Worm (Caenorhabditis elegans) whole organism, L2 larva: Measurements from ENCODE around the gene pmt-1.

Experiments
- C34F6.9 ChIP-seq: fragments of 150-350 bp; optimal IDR thresholded peaks from 2 replicates; lab custom pipeline; 2014; ENCODE audit warnings: missing biosample characterization, missing genetic modification characterization
- F13H6.1 ChIP-seq: sonication (generic microtip); optimal IDR thresholded peaks from 2 replicates; lab custom pipeline; 2016; ENCODE audit warnings: missing genetic modification characterization, missing compliant biosample characterization
- R02D3.7 ChIP-seq: fragments of 150-350 bp; optimal IDR thresholded peaks from 2 replicates; lab custom pipeline; 2014; ENCODE audit warnings: missing biosample characterization, missing genetic modification characterization
- Y55F3AM.14 ChIP-seq: fragments of 200-800 bp; sonication (Bioruptor generic); optimal IDR thresholded peaks from 2 replicates; lab custom pipeline; 2018; ENCODE audit warnings: mild to moderate bottlenecking, missing genetic modification characterization, missing compliant biosample characterization
- ZK546.5 ChIP-seq: sonication (generic microtip); optimal IDR thresholded peaks from 2 replicates; lab custom pipeline; 2017; ENCODE audit warnings: missing biosample characterization, missing genetic modification characterization
- alr-1 ChIP-seq: fragments of 150-350 bp; optimal IDR thresholded peaks from 2 replicates; lab custom pipeline; 2014; ENCODE audit warnings: missing biosample characterization, missing genetic modification characterization
- aly-2 ChIP-seq: fragments of 150-350 bp; optimal IDR thresholded peaks from 2 replicates; lab custom pipeline; 2014; ENCODE audit warnings: missing biosample characterization, missing genetic modification characterization
- ama-1 ChIP-seq: fragments of 150-350 bp; optimal IDR thresholded peaks from 2 replicates; lab custom pipeline; 2018; ENCODE audit warnings: inconsistent platforms
- blmp-1 ChIP-seq: sonication (generic microtip); optimal IDR thresholded peaks from 2 replicates; lab custom pipeline; 2017; ENCODE audit warnings: missing genetic modification characterization, mild to moderate bottlenecking, missing compliant biosample characterization, antibody characterized with exemption, moderate library complexity; ENCODE audit not compliant: insufficient read depth
- ceh-16 ChIP-seq: fragments of 150-350 bp; optimal IDR thresholded peaks from 2 replicates; lab custom pipeline; 2014; ENCODE audit warnings: missing biosample characterization, missing genetic modification characterization
- crh-2 ChIP-seq: sonication (generic microtip); optimal IDR thresholded peaks from 2 replicates; lab custom pipeline; 2017; ENCODE audit warnings: missing biosample characterization, missing genetic modification characterization
- egl-27 ChIP-seq: sonication (generic microtip); optimal IDR thresholded peaks from 3 replicates; lab custom pipeline; 2017; ENCODE audit warnings: missing biosample characterization, missing genetic modification reagents, missing genetic modification characterization
- elt-1 ChIP-seq: fragments of 150-350 bp; optimal IDR thresholded peaks from 2 replicates; lab custom pipeline; 2014; ENCODE audit warnings: missing biosample characterization, missing genetic modification characterization
- elt-3 ChIP-seq: sonication (generic microtip); optimal IDR thresholded peaks from 2 replicates; lab custom pipeline; 2017; ENCODE audit warnings: missing biosample characterization, missing genetic modification characterization
- fos-1 ChIP-seq: fragments of 150-350 bp; optimal IDR thresholded peaks from 2 replicates; lab custom pipeline; 2014; ENCODE audit warnings: missing biosample characterization, missing genetic modification characterization
- lin-11 ChIP-seq: fragments of 150-350 bp; sonication (generic microtip); optimal IDR thresholded peaks from 2 replicates; lab custom pipeline; 2014; ENCODE audit warnings: missing biosample characterization, missing genetic modification characterization, inconsistent platforms, mixed read lengths
- lin-13 ChIP-seq: fragments of 150-350 bp; optimal IDR thresholded peaks from 2 replicates; lab custom pipeline; 2014; ENCODE audit warnings: missing biosample characterization, missing genetic modification reagents, missing genetic modification characterization
- lin-39 ChIP-seq: fragments of 150-350 bp; optimal IDR thresholded peaks from 2 replicates; lab custom pipeline; 2014; ENCODE audit warnings: missing biosample characterization, missing genetic modification reagents, missing genetic modification characterization
- lsy-2 ChIP-seq, 2 experiments: fragments of 150-350 bp in 1 of 2; sonication (generic microtip) in 1 of 2; optimal IDR thresholded peaks; 2 replicates each; lab custom pipeline; 2014 to 2017; ENCODE audit warnings: missing biosample characterization in 2 of 2, missing genetic modification characterization in 2 of 2
- mab-5 ChIP-seq: fragments of 150-350 bp; optimal IDR thresholded peaks from 2 replicates; lab custom pipeline; 2014; ENCODE audit warnings: missing biosample characterization, missing genetic modification characterization
- mbf-1 ChIP-seq: sonication (generic microtip); optimal IDR thresholded peaks from 2 replicates; lab custom pipeline; 2017; ENCODE audit warnings: missing biosample characterization, missing genetic modification characterization
- mdl-1 ChIP-seq, 2 experiments: fragments of 150-350 bp in 1 of 2; sonication (generic microtip) in 1 of 2; optimal IDR thresholded peaks; 2 replicates each; lab custom pipeline; 2017; ENCODE audit warnings: missing biosample characterization in 2 of 2, missing genetic modification characterization in 2 of 2
- nhr-10 ChIP-seq: sonication (generic microtip); optimal IDR thresholded peaks from 2 replicates; lab custom pipeline; 2017; ENCODE audit warnings: missing biosample characterization, missing genetic modification characterization
- nhr-11 ChIP-seq: fragments of 150-350 bp; optimal IDR thresholded peaks from 2 replicates; lab custom pipeline; 2014; ENCODE audit warnings: missing biosample characterization, missing genetic modification characterization
- nhr-129 ChIP-seq: fragments of 150-350 bp; optimal IDR thresholded peaks from 2 replicates; lab custom pipeline; 2014; ENCODE audit warnings: missing biosample characterization, missing genetic modification characterization
- nhr-21 ChIP-seq: fragments of 150-350 bp; optimal IDR thresholded peaks from 2 replicates; lab custom pipeline; 2014; ENCODE audit warnings: missing biosample characterization, missing genetic modification characterization
- nhr-23 ChIP-seq: fragments of 150-350 bp; optimal IDR thresholded peaks from 2 replicates; lab custom pipeline; 2014; ENCODE audit warnings: missing biosample characterization, missing genetic modification reagents, missing genetic modification characterization
- nhr-237 ChIP-seq: fragments of 150-350 bp; optimal IDR thresholded peaks from 2 replicates; lab custom pipeline; 2014; ENCODE audit warnings: missing biosample characterization, missing genetic modification characterization
- nhr-25 ChIP-seq: fragments of 150-350 bp; sonication (generic microtip); optimal IDR thresholded peaks from 3 replicates; lab custom pipeline; 2014; ENCODE audit warnings: missing biosample characterization, missing genetic modification characterization
- nhr-6 ChIP-seq: fragments of 150-350 bp; optimal IDR thresholded peaks from 2 replicates; lab custom pipeline; 2014; ENCODE audit warnings: missing biosample characterization, missing genetic modification characterization
- nhr-77 ChIP-seq: fragments of 150-350 bp; optimal IDR thresholded peaks from 2 replicates; lab custom pipeline; 2014; ENCODE audit warnings: missing biosample characterization, missing genetic modification characterization
- sem-4 ChIP-seq: fragments of 150-350 bp; optimal IDR thresholded peaks from 2 replicates; lab custom pipeline; 2014; ENCODE audit warnings: missing biosample characterization, missing genetic modification reagents, missing genetic modification characterization
- skn-1 ChIP-seq: sonication (generic microtip); optimal IDR thresholded peaks from 2 replicates; lab custom pipeline; 2017; ENCODE audit warnings: missing biosample characterization, missing genetic modification characterization
- sma-9 ChIP-seq, 2 experiments: fragments of 150-350 bp in 1 of 2; sonication (generic microtip) in 1 of 2; optimal IDR thresholded peaks; 2 replicates each; lab custom pipeline; 2014 to 2016; ENCODE audit warnings: missing genetic modification characterization in 2 of 2, mild to moderate bottlenecking in 1 of 2, missing biosample characterization in 1 of 2, missing compliant biosample characterization in 1 of 2, missing genetic modification reagents in 1 of 2, moderate library complexity in 1 of 2
- snpc-4 ChIP-seq: fragments of 150-350 bp; optimal IDR thresholded peaks from 2 replicates; lab custom pipeline; 2014; ENCODE audit warnings: missing biosample characterization, missing genetic modification characterization
- unc-39 ChIP-seq: fragments of 150-350 bp; optimal IDR thresholded peaks from 2 replicates; lab custom pipeline; 2014; ENCODE audit warnings: missing biosample characterization, missing genetic modification characterization
- unc-55 ChIP-seq: fragments of 150-350 bp; sonication (generic microtip); optimal IDR thresholded peaks from 3 replicates; lab custom pipeline; 2014; ENCODE audit warnings: missing biosample characterization, missing genetic modification reagents, missing genetic modification characterization
- unc-62 ChIP-seq: fragments of 150-350 bp; optimal IDR thresholded peaks from 2 replicates; lab custom pipeline; 2014; ENCODE audit warnings: missing biosample characterization, missing genetic modification reagents, missing genetic modification characterization
- zag-1 ChIP-seq: fragments of 150-350 bp; optimal IDR thresholded peaks from 2 replicates; lab custom pipeline; 2014; ENCODE audit warnings: missing biosample characterization, missing genetic modification characterization
- ztf-1 ChIP-seq: fragments of 200-800 bp; sonication (Bioruptor generic); conservative IDR thresholded peaks from 2 replicates; pipeline ENCODE4 v1.3.6; 2022; ENCODE audit warnings: missing genetic modification characterization, missing compliant biosample characterization
- ztf-11 ChIP-seq: sonication (generic microtip); optimal IDR thresholded peaks from 2 replicates; lab custom pipeline; 2017; ENCODE audit warnings: missing biosample characterization, missing genetic modification characterization
- ztf-4 ChIP-seq: fragments of 150-350 bp; optimal IDR thresholded peaks from 2 replicates; lab custom pipeline; 2014; ENCODE audit warnings: missing biosample characterization, missing genetic modification characterization

The pmt-1 gene

DNA sequence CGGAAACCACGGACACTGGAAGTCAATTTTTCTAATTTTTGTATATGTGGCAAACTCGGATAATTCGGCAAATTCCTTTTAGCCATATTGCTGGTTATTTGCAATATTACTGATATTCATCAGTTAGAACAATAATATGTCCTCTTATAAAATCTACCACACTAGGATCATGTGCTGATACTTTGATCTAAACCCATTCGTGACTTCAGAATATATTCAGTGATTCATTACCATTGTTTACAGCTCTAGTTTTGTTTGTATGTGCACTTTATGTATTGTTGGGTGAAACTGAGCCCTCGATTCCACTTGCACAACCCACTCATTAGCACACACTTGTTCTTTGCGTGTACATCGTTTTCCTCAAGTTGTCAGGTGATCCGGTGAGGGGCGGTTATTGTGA is 23.9 kb upstream of the pmt-1 start:
- no peak for TF ChIP-seq fos-1
- no peak for TF ChIP-seq ZK546.5 (tag; lab: Kevin White, UChicago)
- no peak for TF ChIP-seq nhr-11

DNA sequence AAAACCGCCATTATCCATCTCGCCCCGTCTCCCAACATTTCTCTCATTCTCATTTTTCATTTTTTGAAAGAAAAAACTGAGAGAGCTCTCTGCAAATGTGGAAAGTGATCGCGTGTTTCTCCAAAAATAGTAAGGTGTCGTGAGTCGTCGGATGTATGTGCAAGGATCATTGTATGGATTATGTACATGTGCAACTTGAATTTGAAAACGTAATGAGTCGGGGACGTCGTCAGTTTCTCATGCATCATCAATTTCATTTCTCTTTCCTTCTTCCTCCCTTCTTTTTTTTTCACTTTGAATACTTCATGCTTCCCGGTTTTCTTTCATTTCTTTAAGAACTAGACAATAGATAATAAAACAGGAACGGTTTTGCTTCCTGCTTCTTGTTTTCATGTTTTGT is 22.8 kb upstream of the pmt-1 start:
- TF ChIP-seq C34F6.9 (tag; lab: Kevin White, UChicago) (peak; percentile 7), unc-62 (GFP tag; lab: Kevin White, UChicago) (no peak), lin-39 (no peak), egl-27 (tag; lab: Kevin White, UChicago) (no peak), mab-5 (tag; lab: Kevin White, UChicago) (no peak), ztf-1 (GFP tag; lab: Robert Waterston, UW) (no peak), mbf-1 (tag; lab: Kevin White, UChicago) (no peak), nhr-129 (tag; lab: Kevin White, UChicago) (no peak), unc-55 (peak; percentile 67), crh-2 (no peak), ceh-16 (tag; lab: Kevin White, UChicago) (no peak), ZK546.5 (tag; lab: Kevin White, UChicago) (no peak), sma-9 (GFP tag; optimal IDR thresholded peaks at IDR 0.05; lab: Kevin White, UChicago) (peak; percentile 24), sma-9 (tag; optimal IDR thresholded peaks at IDR 0.05; lab: Kevin White, UChicago) (no peak)

DNA sequence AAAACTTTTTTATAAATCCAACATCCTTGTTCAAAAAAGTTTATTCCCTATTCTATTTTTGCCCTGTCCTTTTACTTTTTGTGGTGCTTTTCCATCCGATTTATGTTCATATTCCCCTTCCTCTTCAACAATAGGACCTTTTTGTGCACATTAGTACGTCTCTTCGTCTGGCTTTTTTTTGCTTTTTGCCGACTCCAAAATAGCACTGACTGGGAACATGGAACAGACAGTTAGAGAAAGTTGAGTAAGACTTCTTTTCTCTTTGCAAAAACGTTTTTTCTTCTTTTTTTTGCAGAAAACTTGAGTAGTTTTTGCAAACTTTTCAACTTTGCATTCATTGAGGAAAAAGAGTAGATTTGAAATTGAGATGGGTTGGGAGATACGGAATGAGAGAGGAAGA is 19.5 kb upstream of the pmt-1 start:
- TF ChIP-seq zag-1 (tag; lab: Kevin White, UChicago) (peak; percentile 3), C34F6.9 (tag; lab: Kevin White, UChicago) (peak; percentile 15), ama-1 (lab: Kevin White, UChicago) (no peak), sma-9 (GFP tag; optimal IDR thresholded peaks at IDR 0.05; lab: Kevin White, UChicago) (peak; percentile 38), sma-9 (tag; optimal IDR thresholded peaks at IDR 0.05; lab: Kevin White, UChicago) (no peak), unc-55 (peak; percentile 66)

DNA sequence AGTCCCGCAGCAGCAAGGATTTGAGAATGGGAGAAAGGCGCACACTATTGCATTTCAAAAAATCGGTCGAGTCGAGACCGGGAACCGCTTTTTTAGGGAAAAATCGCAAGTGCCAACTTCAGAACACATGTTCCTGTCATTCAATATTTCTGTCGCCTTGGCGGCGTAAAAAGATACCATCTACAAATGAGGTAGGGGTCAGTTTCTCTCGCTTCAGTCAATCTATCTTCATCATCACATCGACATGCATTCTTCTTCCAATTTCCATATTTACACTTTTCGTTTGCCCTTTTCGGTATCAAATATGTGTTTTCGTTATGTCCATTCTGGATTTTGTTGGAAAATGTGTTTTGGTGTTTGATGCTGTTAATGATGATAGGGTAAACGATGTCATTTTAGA is 15.4 kb upstream of the pmt-1 start:
- no peak for TF ChIP-seq nhr-77 (tag; lab: Kevin White, UChicago)
- TF ChIP-seq ceh-16 (tag; lab: Kevin White, UChicago): peak; percentile 63
- TF ChIP-seq, all 48 proteins: peak for 1

DNA sequence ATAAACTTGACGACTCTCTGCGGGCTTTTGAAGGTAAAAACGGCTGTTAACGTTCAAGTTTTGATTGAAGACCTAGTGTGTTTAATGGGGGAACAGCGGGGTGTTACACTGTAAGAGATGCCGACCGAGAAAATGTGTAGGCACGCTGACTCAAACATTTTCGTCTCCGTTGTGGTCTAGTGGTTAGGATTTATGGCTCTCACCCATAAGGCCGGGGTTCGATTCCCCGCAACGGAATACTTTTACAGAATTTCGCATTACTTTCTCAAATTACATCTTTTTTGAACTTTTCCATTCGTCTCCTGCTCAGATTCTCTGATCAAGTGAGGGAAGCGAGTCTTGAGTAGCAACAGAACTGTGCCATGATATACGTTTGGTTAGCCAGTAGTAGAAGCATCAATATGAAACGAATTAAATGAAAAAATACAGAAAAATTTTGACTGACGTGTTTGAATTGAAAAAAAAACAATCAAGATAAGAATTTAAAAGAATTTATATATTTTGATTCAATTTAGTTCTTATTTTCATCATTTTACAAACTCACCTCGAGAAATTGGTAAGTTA is 11.0 kb upstream of the pmt-1 start, which contains the start of gene ZK622.1:
Gene ZK622.1, plus strand, starts transcription at position 514 of the 564 bp plus-strand sequence.
- TF ChIP-seq unc-62 (GFP tag; lab: Kevin White, UChicago) (no peak), mab-5 (tag; lab: Kevin White, UChicago) (no peak), ztf-4 (tag; lab: Kevin White, UChicago) (no peak), fos-1 (peak; percentile 29), R02D3.7 (tag; lab: Kevin White, UChicago) (no peak), unc-55 (peak; percentile 19), sma-9 (GFP tag; optimal IDR thresholded peaks at IDR 0.05; lab: Kevin White, UChicago) (peak; percentile 9), sma-9 (tag; optimal IDR thresholded peaks at IDR 0.05; lab: Kevin White, UChicago) (no peak), nhr-11 (no peak), nhr-237 (tag; lab: Kevin White, UChicago) (no peak), sem-4 (tag; lab: Kevin White, UChicago) (no peak), elt-3 (tag; lab: Kevin White, UChicago) (no peak), snpc-4 (tag; lab: Kevin White, UChicago) (no peak), zag-1 (tag; lab: Kevin White, UChicago) (no peak), ceh-16 (tag; lab: Kevin White, UChicago) (no peak), blmp-1 (no peak), skn-1 (tag; lab: Kevin White, UChicago) (no peak), nhr-129 (tag; lab: Kevin White, UChicago) (peak; percentile 53), unc-39 (no peak), ZK546.5 (tag; lab: Kevin White, UChicago) (no peak), Y55F3AM.14 (GFP tag; lab: Kevin White, UChicago) (no peak), nhr-23 (tag; lab: Kevin White, UChicago) (no peak), lin-11 (tag; lab: Kevin White, UChicago) (no peak), F13H6.1 (tag; lab: Kevin White, UChicago) (peak; percentile 25), aly-2 (tag; lab: Kevin White, UChicago) (no peak), nhr-6 (tag; lab: Kevin White, UChicago) (no peak), lsy-2 (tag; optimal IDR thresholded peaks at IDR 0.05; lab: Kevin White, UChicago) (peak in 1 of 2 experiments; percentile 32), nhr-77 (tag; lab: Kevin White, UChicago) (no peak), C34F6.9 (tag; lab: Kevin White, UChicago) (no peak), ztf-1 (GFP tag; lab: Robert Waterston, UW) (no peak), elt-1 (tag; lab: Kevin White, UChicago) (no peak), nhr-21 (peak; percentile 3), mdl-1 (tag; optimal IDR thresholded peaks at IDR 0.05; lab: Kevin White, UChicago) (no peak), egl-27 (tag; lab: Kevin White, UChicago) (no peak), mbf-1 (tag; lab: Kevin White, UChicago) (no peak), crh-2 (peak; percentile 2), ztf-11 (no peak), lin-13 (GFP tag; lab: Kevin White, UChicago) (no peak), nhr-10 (tag; lab: Kevin White, UChicago) (no peak), alr-1 (no peak), nhr-25 (no peak)
